Worm (Caenorhabditis elegans) whole organism, L2 larva: ENCODE data around the gene dhhc-6.
A peak's percentile ranks its signal among the peaks of the same experiment; 100 is the strongest.

Source experiments
- C34F6.9 ChIP-seq: fragments of 150-350 bp; optimal IDR thresholded peaks from 2 replicates; lab custom pipeline; 2014; ENCODE audit warnings: missing biosample characterization, missing genetic modification characterization
- R02D3.7 ChIP-seq: fragments of 150-350 bp; optimal IDR thresholded peaks from 2 replicates; lab custom pipeline; 2014; ENCODE audit warnings: missing biosample characterization, missing genetic modification characterization
- ZK546.5 ChIP-seq: sonication (generic microtip); optimal IDR thresholded peaks from 2 replicates; lab custom pipeline; 2017; ENCODE audit warnings: missing biosample characterization, missing genetic modification characterization
- ama-1 ChIP-seq: fragments of 150-350 bp; optimal IDR thresholded peaks from 2 replicates; lab custom pipeline; 2018; ENCODE audit warnings: inconsistent platforms
- ceh-16 ChIP-seq: fragments of 150-350 bp; optimal IDR thresholded peaks from 2 replicates; lab custom pipeline; 2014; ENCODE audit warnings: missing biosample characterization, missing genetic modification characterization
- ceh-82 ChIP-seq: fragments of 150-350 bp; optimal IDR thresholded peaks from 2 replicates; lab custom pipeline; 2014; ENCODE audit warnings: missing biosample characterization, missing genetic modification characterization
- crh-2 ChIP-seq: sonication (generic microtip); optimal IDR thresholded peaks from 2 replicates; lab custom pipeline; 2017; ENCODE audit warnings: missing biosample characterization, missing genetic modification characterization
- egl-27 ChIP-seq: sonication (generic microtip); optimal IDR thresholded peaks from 3 replicates; lab custom pipeline; 2017; ENCODE audit warnings: missing biosample characterization, missing genetic modification reagents, missing genetic modification characterization
- elt-1 ChIP-seq: fragments of 150-350 bp; optimal IDR thresholded peaks from 2 replicates; lab custom pipeline; 2014; ENCODE audit warnings: missing biosample characterization, missing genetic modification characterization
- elt-3 ChIP-seq: sonication (generic microtip); optimal IDR thresholded peaks from 2 replicates; lab custom pipeline; 2017; ENCODE audit warnings: missing biosample characterization, missing genetic modification characterization
- fos-1 ChIP-seq: fragments of 150-350 bp; optimal IDR thresholded peaks from 2 replicates; lab custom pipeline; 2014; ENCODE audit warnings: missing biosample characterization, missing genetic modification characterization
- gmeb-1 ChIP-seq: fragments of 150-350 bp; optimal IDR thresholded peaks from 2 replicates; lab custom pipeline; 2014; ENCODE audit warnings: missing biosample characterization, missing genetic modification characterization
- lin-13 ChIP-seq: fragments of 150-350 bp; optimal IDR thresholded peaks from 2 replicates; lab custom pipeline; 2014; ENCODE audit warnings: missing biosample characterization, missing genetic modification reagents, missing genetic modification characterization
- lin-39 ChIP-seq: fragments of 150-350 bp; optimal IDR thresholded peaks from 2 replicates; lab custom pipeline; 2014; ENCODE audit warnings: missing biosample characterization, missing genetic modification reagents, missing genetic modification characterization
- lsy-2 ChIP-seq, 2 experiments: fragments of 150-350 bp in 1 of 2; sonication (generic microtip) in 1 of 2; optimal IDR thresholded peaks; 2 replicates each; lab custom pipeline; 2014 to 2017; ENCODE audit warnings: missing biosample characterization in 2 of 2, missing genetic modification characterization in 2 of 2
- mbf-1 ChIP-seq: sonication (generic microtip); optimal IDR thresholded peaks from 2 replicates; lab custom pipeline; 2017; ENCODE audit warnings: missing biosample characterization, missing genetic modification characterization
- mdl-1 ChIP-seq, 2 experiments: fragments of 150-350 bp in 1 of 2; sonication (generic microtip) in 1 of 2; optimal IDR thresholded peaks; 2 replicates each; lab custom pipeline; 2017; ENCODE audit warnings: missing biosample characterization in 2 of 2, missing genetic modification characterization in 2 of 2
- nhr-11 ChIP-seq: fragments of 150-350 bp; optimal IDR thresholded peaks from 2 replicates; lab custom pipeline; 2014; ENCODE audit warnings: missing biosample characterization, missing genetic modification characterization
- nhr-12 ChIP-seq: fragments of 150-350 bp; optimal IDR thresholded peaks from 2 replicates; lab custom pipeline; 2014; ENCODE audit warnings: missing biosample characterization, missing genetic modification characterization
- nhr-129 ChIP-seq: fragments of 150-350 bp; optimal IDR thresholded peaks from 2 replicates; lab custom pipeline; 2014; ENCODE audit warnings: missing biosample characterization, missing genetic modification characterization
- nhr-21 ChIP-seq: fragments of 150-350 bp; optimal IDR thresholded peaks from 2 replicates; lab custom pipeline; 2014; ENCODE audit warnings: missing biosample characterization, missing genetic modification characterization
- nhr-23 ChIP-seq: fragments of 150-350 bp; optimal IDR thresholded peaks from 2 replicates; lab custom pipeline; 2014; ENCODE audit warnings: missing biosample characterization, missing genetic modification reagents, missing genetic modification characterization
- nhr-6 ChIP-seq: fragments of 150-350 bp; optimal IDR thresholded peaks from 2 replicates; lab custom pipeline; 2014; ENCODE audit warnings: missing biosample characterization, missing genetic modification characterization
- peb-1 ChIP-seq: fragments of 150-350 bp; optimal IDR thresholded peaks from 2 replicates; lab custom pipeline; 2014; ENCODE audit warnings: missing biosample characterization, missing genetic modification characterization
- skn-1 ChIP-seq: sonication (generic microtip); optimal IDR thresholded peaks from 2 replicates; lab custom pipeline; 2017; ENCODE audit warnings: missing biosample characterization, missing genetic modification characterization
- sma-3 ChIP-seq: sonication (generic microtip); optimal IDR thresholded peaks from 2 replicates; lab custom pipeline; 2016; ENCODE audit warnings: missing genetic modification reagents, missing genetic modification characterization, missing compliant biosample characterization
- snpc-4 ChIP-seq: fragments of 150-350 bp; optimal IDR thresholded peaks from 2 replicates; lab custom pipeline; 2014; ENCODE audit warnings: missing biosample characterization, missing genetic modification characterization
- unc-39 ChIP-seq: fragments of 150-350 bp; optimal IDR thresholded peaks from 2 replicates; lab custom pipeline; 2014; ENCODE audit warnings: missing biosample characterization, missing genetic modification characterization
- unc-55 ChIP-seq: fragments of 150-350 bp; sonication (generic microtip); optimal IDR thresholded peaks from 3 replicates; lab custom pipeline; 2014; ENCODE audit warnings: missing biosample characterization, missing genetic modification reagents, missing genetic modification characterization
- unc-62 ChIP-seq: fragments of 150-350 bp; optimal IDR thresholded peaks from 2 replicates; lab custom pipeline; 2014; ENCODE audit warnings: missing biosample characterization, missing genetic modification reagents, missing genetic modification characterization
- zag-1 ChIP-seq: fragments of 150-350 bp; optimal IDR thresholded peaks from 2 replicates; lab custom pipeline; 2014; ENCODE audit warnings: missing biosample characterization, missing genetic modification characterization
- ztf-1 ChIP-seq: fragments of 200-800 bp; sonication (Bioruptor generic); conservative IDR thresholded peaks from 2 replicates; pipeline ENCODE4 v1.3.6; 2022; ENCODE audit warnings: missing genetic modification characterization, missing compliant biosample characterization
- ztf-4 ChIP-seq: fragments of 150-350 bp; optimal IDR thresholded peaks from 2 replicates; lab custom pipeline; 2014; ENCODE audit warnings: missing biosample characterization, missing genetic modification characterization

Gene dhhc-6

ce11 chrIV:12124314-12125084 lies at the start of gene dhhc-6:
Gene dhhc-6 (plus strand): TSS chrIV:12124952.
- TF ChIP-seq unc-62 = no peak
- no peak for TF ChIP-seq ama-1 (lab: Kevin White, UChicago)
- no peak for TF ChIP-seq ztf-1 (GFP tag; lab: Robert Waterston, UW)
- TF ChIP-seq snpc-4 (tag; lab: Kevin White, UChicago) = no peak
- TF ChIP-seq crh-2 = no peak
- TF ChIP-seq skn-1 (tag; lab: Kevin White, UChicago) = no peak
- no peak for TF ChIP-seq C34F6.9 (tag; lab: Kevin White, UChicago)
- no peak for TF ChIP-seq mbf-1 (tag; lab: Kevin White, UChicago)
- no peak for TF ChIP-seq R02D3.7 (tag; lab: Kevin White, UChicago)

ce11 chrIV:12075497-12075896 lies 49.3 kb upstream of the dhhc-6 start, which contains the start of gene K08E4.7:
Gene K08E4.7 (plus strand): TSS chrIV:12075797.
- TF ChIP-seq elt-3 (tag; lab: Kevin White, UChicago) (no peak), gmeb-1 (tag; lab: Kevin White, UChicago) (no peak), ceh-16 (tag; lab: Kevin White, UChicago) (no peak), snpc-4 (tag; lab: Kevin White, UChicago) (no peak), nhr-6 (tag; lab: Kevin White, UChicago) (no peak), sma-3 (GFP tag; lab: Kevin White, UChicago) (no peak), unc-62 (no peak), lin-39 (tag; lab: Kevin White, UChicago) (no peak), peb-1 (tag; lab: Kevin White, UChicago) (no peak), zag-1 (tag; lab: Kevin White, UChicago) (no peak), egl-27 (no peak), unc-39 (no peak), R02D3.7 (tag; lab: Kevin White, UChicago) (no peak), nhr-12 (tag; lab: Kevin White, UChicago) (no peak), crh-2 (no peak)

ce11 chrIV:12078112-12078812 lies 46.5 kb upstream of the dhhc-6 start, which contains the start of gene tmed-1:
Gene tmed-1 (minus strand): TSS chrIV:12078162.
- TF ChIP-seq nhr-21 (no peak), C34F6.9 (tag; lab: Kevin White, UChicago) (peak; percentile 20), unc-55 (GFP tag; lab: Kevin White, UChicago) (peak; percentile 18)

ce11 chrIV:12078907-12079523 lies 45.7 kb upstream of the dhhc-6 start, which contains the start of gene lex-1:
Gene lex-1 (plus strand): TSS chrIV:12079473.
- TF ChIP-seq nhr-11 (no peak), elt-1 (tag; lab: Kevin White, UChicago) (no peak), nhr-12 (tag; lab: Kevin White, UChicago) (no peak), lin-13 (GFP tag; lab: Kevin White, UChicago) (peak; percentile 34), mdl-1 (tag; optimal IDR thresholded peaks at IDR 0.05; lab: Kevin White, UChicago) (peak in 1 of 2 experiments; percentile 37), C34F6.9 (tag; lab: Kevin White, UChicago) (peak; percentile 60), ztf-4 (tag; lab: Kevin White, UChicago) (no peak), ceh-16 (tag; lab: Kevin White, UChicago) (no peak), ztf-1 (GFP tag; lab: Robert Waterston, UW) (no peak), sma-3 (GFP tag; lab: Kevin White, UChicago) (no peak), nhr-129 (peak; percentile 71), fos-1 (tag; lab: Kevin White, UChicago) (peak; percentile 26), nhr-23 (tag; lab: Kevin White, UChicago) (no peak), ama-1 (lab: Kevin White, UChicago) (no peak), elt-3 (tag; lab: Kevin White, UChicago) (no peak), crh-2 (peak; percentile 10), lsy-2 (tag; optimal IDR thresholded peaks at IDR 0.05; lab: Kevin White, UChicago) (peak in 1 of 2 experiments; percentile 66), gmeb-1 (tag; lab: Kevin White, UChicago) (peak; percentile 66), unc-55 (GFP tag; lab: Kevin White, UChicago) (peak; percentile 72), skn-1 (tag; lab: Kevin White, UChicago) (no peak), unc-39 (no peak), ceh-82 (tag; lab: Kevin White, UChicago) (no peak), ZK546.5 (tag; lab: Kevin White, UChicago) (no peak)
